Fruit fly (Drosophila melanogaster) Kc167 (cell line): Measurements from ENCODE around the gene MED17.

Experiments
- Myc ChIP-seq: fragments of >200 bp; optimal IDR thresholded peaks from 2 replicates; lab custom pipeline; 2017; ENCODE audit warnings: missing external identifiers
- Sin3A ChIP-seq: fragments of >200 bp; optimal IDR thresholded peaks from 2 replicates; lab custom pipeline; 2018; ENCODE audit warnings: missing external identifiers
- h ChIP-seq: fragments of >200 bp; optimal IDR thresholded peaks from 3 replicates; lab custom pipeline; 2018; ENCODE audit warnings: missing external identifiers
- insv ChIP-seq: fragments of >200 bp; optimal IDR thresholded peaks from 3 replicates; lab custom pipeline; 2018; ENCODE audit warnings: missing external identifiers
- psq ChIP-seq: fragments of >200 bp; optimal IDR thresholded peaks from 2 replicates; lab custom pipeline; 2017; ENCODE audit warnings: missing external identifiers

dm6 chr3R:18196991-18197801, 8.3 kb downstream of the MED17 start:
- TF ChIP-seq h (no peak), psq (lab: Kevin White, UChicago) (no peak), insv (no peak), Sin3A (lab: Kevin White, UChicago) (no peak), Myc (lab: Kevin White, UChicago) (no peak)
